Worm (Caenorhabditis elegans) whole organism, L3 larva: ENCODE measurements around the gene pals-24.
A peak's percentile ranks its signal among the peaks of the same experiment; 100 is the strongest.

Source experiments
- R02D3.7 ChIP-seq: fragments of 150-350 bp; optimal IDR thresholded peaks from 2 replicates; lab custom pipeline; 2014; ENCODE audit warnings: missing biosample characterization, missing genetic modification characterization
- ZK546.5 ChIP-seq: sonication (generic microtip); optimal IDR thresholded peaks from 2 replicates; lab custom pipeline; 2017; ENCODE audit warnings: missing biosample characterization, missing genetic modification characterization
- aly-2 ChIP-seq: fragments of 150-350 bp; optimal IDR thresholded peaks from 2 replicates; lab custom pipeline; 2014; ENCODE audit warnings: missing biosample characterization, missing genetic modification characterization
- ama-1 ChIP-seq: fragments of 150-350 bp; optimal IDR thresholded peaks from 2 replicates; lab custom pipeline; 2018
- ceh-16 ChIP-seq: sonication (generic microtip); optimal IDR thresholded peaks from 2 replicates; lab custom pipeline; 2017; ENCODE audit warnings: missing biosample characterization, missing genetic modification characterization
- ceh-28 ChIP-seq: fragments of 150-350 bp; optimal IDR thresholded peaks from 2 replicates; lab custom pipeline; 2014; ENCODE audit warnings: missing biosample characterization, missing genetic modification reagents, missing genetic modification characterization
- ceh-82 ChIP-seq: fragments of 150-350 bp; optimal IDR thresholded peaks from 2 replicates; lab custom pipeline; 2014; ENCODE audit warnings: missing biosample characterization, missing genetic modification characterization
- ceh-9 ChIP-seq: sonication (generic microtip); optimal IDR thresholded peaks from 2 replicates; lab custom pipeline; 2018; ENCODE audit warnings: missing biosample characterization, missing genetic modification characterization
- daf-12 ChIP-seq: fragments of 150-350 bp; optimal IDR thresholded peaks from 2 replicates; lab custom pipeline; 2014; ENCODE audit warnings: missing biosample characterization, missing genetic modification reagents, missing genetic modification characterization
- egl-27 ChIP-seq: sonication (generic microtip); optimal IDR thresholded peaks from 4 replicates; lab custom pipeline; 2017; ENCODE audit warnings: missing biosample characterization, missing genetic modification reagents, missing genetic modification characterization
- egl-5 ChIP-seq: fragments of 150-350 bp; optimal IDR thresholded peaks from 2 replicates; lab custom pipeline; 2017; ENCODE audit warnings: missing biosample characterization, missing genetic modification reagents, missing genetic modification characterization, inconsistent platforms
- elt-1 ChIP-seq: fragments of 150-350 bp; optimal IDR thresholded peaks from 2 replicates; lab custom pipeline; 2014; ENCODE audit warnings: missing biosample characterization, missing genetic modification characterization
- elt-2 ChIP-seq: sonication (generic microtip); optimal IDR thresholded peaks from 2 replicates; lab custom pipeline; 2016; ENCODE audit warnings: missing genetic modification reagents, mild to moderate bottlenecking, missing genetic modification characterization, missing compliant biosample characterization
- elt-3 ChIP-seq, 3 experiments: fragments of 150-350 bp in 1 of 3; sonication (generic microtip) in 2 of 3; optimal IDR thresholded peaks; 2 replicates in 2 of 3; 4 replicates in 1 of 3; lab custom pipeline; 2014 to 2017; ENCODE audit warnings: missing biosample characterization in 3 of 3, missing genetic modification characterization in 3 of 3
- eor-1 ChIP-seq, 2 experiments: fragments of 150-350 bp; optimal IDR thresholded peaks; 2 replicates each; lab custom pipeline; 2014 to 2018; ENCODE audit warnings: missing biosample characterization in 2 of 2, missing genetic modification characterization in 2 of 2
- fkh-10 ChIP-seq: sonication (generic microtip); optimal IDR thresholded peaks from 2 replicates; lab custom pipeline; 2017; ENCODE audit warnings: missing biosample characterization, missing genetic modification reagents, missing genetic modification characterization
- fkh-2 ChIP-seq: fragments of 150-350 bp; optimal IDR thresholded peaks from 2 replicates; lab custom pipeline; 2014; ENCODE audit warnings: missing biosample characterization, missing genetic modification reagents, missing genetic modification characterization
- fos-1 ChIP-seq: fragments of 150-350 bp; optimal IDR thresholded peaks from 2 replicates; lab custom pipeline; 2014; ENCODE audit warnings: missing biosample characterization, missing genetic modification characterization
- hmg-11 ChIP-seq: sonication (generic microtip); optimal IDR thresholded peaks from 2 replicates; lab custom pipeline; 2016; ENCODE audit warnings: missing genetic modification characterization, missing compliant biosample characterization
- jun-1 ChIP-seq: fragments of 150-350 bp; optimal IDR thresholded peaks from 2 replicates; lab custom pipeline; 2014; ENCODE audit warnings: missing biosample characterization, missing genetic modification reagents, missing genetic modification characterization
- lin-15B ChIP-seq: fragments of 150-350 bp; optimal IDR thresholded peaks from 2 replicates; lab custom pipeline; 2014; ENCODE audit warnings: missing biosample characterization, missing genetic modification characterization
- lin-39 ChIP-seq: fragments of 150-350 bp; optimal IDR thresholded peaks from 2 replicates; lab custom pipeline; 2018; ENCODE audit warnings: missing biosample characterization, missing genetic modification reagents, missing genetic modification characterization
- lsy-12 ChIP-seq: sonication (generic microtip); optimal IDR thresholded peaks from 2 replicates; lab custom pipeline; 2016; ENCODE audit warnings: mild to moderate bottlenecking, missing genetic modification characterization, missing compliant biosample characterization
- mdl-1 ChIP-seq: fragments of 150-350 bp; optimal IDR thresholded peaks from 2 replicates; lab custom pipeline; 2014; ENCODE audit warnings: missing biosample characterization, missing genetic modification characterization
- mml-1 ChIP-seq: fragments of 150-350 bp; sonication (generic microtip); optimal IDR thresholded peaks from 3 replicates; lab custom pipeline; 2014; ENCODE audit warnings: missing biosample characterization, missing genetic modification characterization
- nfya-1 ChIP-seq: sonication (generic microtip); optimal IDR thresholded peaks from 2 replicates; lab custom pipeline; 2017; ENCODE audit warnings: missing genetic modification characterization, mild to moderate bottlenecking, missing compliant biosample characterization, antibody characterized with exemption, moderate library complexity; ENCODE audit not compliant: insufficient read depth
- nhr-11 ChIP-seq: fragments of 150-350 bp; optimal IDR thresholded peaks from 2 replicates; lab custom pipeline; 2014; ENCODE audit warnings: missing biosample characterization, missing genetic modification characterization
- nhr-12 ChIP-seq: fragments of 150-350 bp; optimal IDR thresholded peaks from 2 replicates; lab custom pipeline; 2014; ENCODE audit warnings: missing biosample characterization, missing genetic modification characterization
- nhr-23 ChIP-seq: fragments of 150-350 bp; optimal IDR thresholded peaks from 2 replicates; lab custom pipeline; 2014; ENCODE audit warnings: missing biosample characterization, missing genetic modification reagents, missing genetic modification characterization
- nhr-237 ChIP-seq: fragments of 150-350 bp; optimal IDR thresholded peaks from 2 replicates; lab custom pipeline; 2014; ENCODE audit warnings: missing biosample characterization, missing genetic modification characterization
- nhr-25 ChIP-seq: sonication (generic microtip); optimal IDR thresholded peaks from 2 replicates; lab custom pipeline; 2017; ENCODE audit warnings: missing biosample characterization, missing genetic modification characterization
- nhr-28 ChIP-seq: fragments of 150-350 bp; optimal IDR thresholded peaks from 2 replicates; lab custom pipeline; 2014; ENCODE audit warnings: missing biosample characterization, missing genetic modification characterization
- nhr-43 ChIP-seq: sonication (generic microtip); optimal IDR thresholded peaks from 2 replicates; lab custom pipeline; 2016; ENCODE audit warnings: mild to moderate bottlenecking, missing genetic modification characterization, missing compliant biosample characterization; ENCODE audit not compliant: poor library complexity, severe bottlenecking
- nhr-67 ChIP-seq: fragments of 150-350 bp; optimal IDR thresholded peaks from 2 replicates; lab custom pipeline; 2014; ENCODE audit warnings: missing biosample characterization, missing genetic modification characterization
- nhr-76 ChIP-seq: fragments of 150-350 bp; sonication (generic microtip); optimal IDR thresholded peaks from 5 replicates; lab custom pipeline; 2014; ENCODE audit warnings: missing biosample characterization, missing genetic modification characterization
- nhr-77 ChIP-seq: fragments of 150-350 bp; optimal IDR thresholded peaks from 2 replicates; lab custom pipeline; 2014; ENCODE audit warnings: missing biosample characterization, missing genetic modification characterization
- pha-4 ChIP-seq: fragments of 150-350 bp; optimal IDR thresholded peaks from 2 replicates; lab custom pipeline; 2014; ENCODE audit warnings: missing biosample characterization, missing genetic modification reagents, missing genetic modification characterization
- pqm-1 ChIP-seq: fragments of 150-350 bp; optimal IDR thresholded peaks from 2 replicates; lab custom pipeline; 2017; ENCODE audit warnings: missing biosample characterization, missing genetic modification characterization, inconsistent platforms
- sea-2 ChIP-seq: fragments of 150-350 bp; sonication (generic microtip); optimal IDR thresholded peaks from 4 replicates; lab custom pipeline; 2014; ENCODE audit warnings: missing biosample characterization, missing genetic modification reagents, missing genetic modification characterization
- skn-1 ChIP-seq: fragments of 150-350 bp; optimal IDR thresholded peaks from 2 replicates; lab custom pipeline; 2014; ENCODE audit warnings: missing biosample characterization, missing genetic modification characterization
- tbx-2 ChIP-seq: sonication (generic microtip); optimal IDR thresholded peaks from 2 replicates; lab custom pipeline; 2016; ENCODE audit warnings: mild to moderate bottlenecking, missing genetic modification characterization, missing compliant biosample characterization
- unc-39 ChIP-seq: sonication (generic microtip); optimal IDR thresholded peaks from 4 replicates; lab custom pipeline; 2017; ENCODE audit warnings: missing biosample characterization, missing genetic modification characterization
- unc-62 ChIP-seq: fragments of 150-350 bp; sonication (generic microtip); optimal IDR thresholded peaks from 4 replicates; lab custom pipeline; 2014; ENCODE audit warnings: missing biosample characterization, missing genetic modification reagents, missing genetic modification characterization
- zag-1 ChIP-seq: fragments of 150-350 bp; optimal IDR thresholded peaks from 2 replicates; lab custom pipeline; 2014; ENCODE audit warnings: missing biosample characterization, missing genetic modification characterization
- ztf-11 ChIP-seq: fragments of 150-350 bp; optimal IDR thresholded peaks from 2 replicates; lab custom pipeline; 2014; ENCODE audit warnings: missing biosample characterization, missing genetic modification characterization
- ztf-4 ChIP-seq: fragments of 150-350 bp; optimal IDR thresholded peaks from 2 replicates; lab custom pipeline; 2014; ENCODE audit warnings: missing biosample characterization, missing genetic modification characterization

pals-24 gene

DNA sequence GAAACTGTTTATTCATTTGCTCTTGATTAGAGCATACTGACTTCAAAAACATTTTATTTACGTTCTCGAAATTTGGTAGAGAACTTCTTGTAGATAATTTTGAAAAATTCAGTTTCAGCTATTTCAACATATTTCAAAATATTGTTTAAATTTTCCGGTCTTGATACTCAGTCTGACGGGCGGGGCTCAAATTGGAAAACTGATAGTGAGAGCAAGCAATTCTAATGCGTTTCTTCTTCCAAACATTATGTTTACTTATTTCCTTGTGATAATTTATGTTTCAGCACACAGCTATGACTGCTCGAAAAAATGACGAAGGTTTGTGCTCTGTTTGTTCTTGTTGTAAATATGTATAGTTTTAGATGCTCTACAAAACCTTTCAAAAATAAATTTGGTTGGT, at the start of gene pals-24:
Gene pals-24, plus strand, starts transcription at position 237 of the 400 bp plus-strand sequence.
- TF ChIP-seq pha-4 (peak; percentile 58), elt-3 (tag; optimal IDR thresholded peaks at IDR 0.05; lab: Kevin White, UChicago) (no peak), jun-1 (peak; percentile 46), elt-2 (peak; percentile 84), ceh-9 (tag; lab: Kevin White, UChicago) (no peak), ztf-11 (tag; lab: Kevin White, UChicago) (no peak), ama-1 (no peak), pqm-1 (peak; percentile 87), nhr-28 (tag; lab: Kevin White, UChicago) (no peak)

DNA sequence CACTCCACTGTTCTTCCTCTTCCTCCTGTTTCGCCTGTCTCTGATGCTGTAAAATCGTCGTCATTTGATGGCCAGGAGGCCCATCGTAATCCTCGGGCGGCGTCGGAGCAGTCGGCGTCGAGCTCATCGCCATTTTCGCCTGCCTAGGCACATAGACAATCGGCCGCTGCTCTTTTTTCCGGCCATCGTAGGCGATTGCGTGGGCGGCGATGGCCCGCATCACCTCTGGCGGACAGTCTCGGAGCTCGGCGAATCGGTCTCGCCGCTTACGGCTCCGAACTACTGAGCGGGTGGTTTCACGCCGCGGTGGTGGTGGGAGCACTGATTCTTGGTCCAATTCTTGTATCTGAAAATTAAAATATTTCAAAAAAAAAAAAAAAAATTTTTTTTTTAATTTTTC, 48.2 kb upstream of the pals-24 start:
- TF ChIP-seq jun-1 (no peak), nhr-12 (tag; lab: Kevin White, UChicago) (no peak), sea-2 (no peak), egl-5 (tag; lab: Kevin White, UChicago) (no peak), R02D3.7 (no peak), hmg-11 (tag; lab: Kevin White, UChicago) (no peak), nhr-23 (tag; lab: Kevin White, UChicago) (no peak), nhr-11 (tag; lab: Kevin White, UChicago) (no peak), ama-1 (no peak), nhr-28 (tag; lab: Kevin White, UChicago) (no peak)

DNA sequence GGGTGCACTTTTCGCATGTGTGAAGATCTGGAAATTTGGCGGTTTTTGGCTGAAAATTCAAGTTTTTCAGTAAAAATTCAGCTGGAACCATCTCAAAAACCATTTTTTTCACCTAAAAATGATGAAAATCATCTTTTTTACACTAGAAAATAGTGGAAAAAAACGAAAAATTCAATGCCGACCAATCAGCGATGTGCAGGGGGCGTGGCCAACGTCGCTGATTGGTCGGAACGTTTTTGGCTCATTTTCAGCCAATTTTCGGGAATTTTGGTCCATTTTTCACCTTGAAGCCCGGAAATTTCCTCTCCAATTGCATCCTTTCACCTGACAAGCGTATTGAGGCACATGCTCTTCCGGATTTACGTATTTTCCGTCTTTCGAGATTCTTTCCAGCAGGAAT, 35.9 kb upstream of the pals-24 start:
- TF ChIP-seq eor-1 (tag; optimal IDR thresholded peaks at IDR 0.05; lab: Kevin White, UChicago) (no peak), nfya-1 (tag; lab: Kevin White, UChicago) (peak; percentile 93)
- TF ChIP-seq, all 47 proteins: peak for 1

DNA sequence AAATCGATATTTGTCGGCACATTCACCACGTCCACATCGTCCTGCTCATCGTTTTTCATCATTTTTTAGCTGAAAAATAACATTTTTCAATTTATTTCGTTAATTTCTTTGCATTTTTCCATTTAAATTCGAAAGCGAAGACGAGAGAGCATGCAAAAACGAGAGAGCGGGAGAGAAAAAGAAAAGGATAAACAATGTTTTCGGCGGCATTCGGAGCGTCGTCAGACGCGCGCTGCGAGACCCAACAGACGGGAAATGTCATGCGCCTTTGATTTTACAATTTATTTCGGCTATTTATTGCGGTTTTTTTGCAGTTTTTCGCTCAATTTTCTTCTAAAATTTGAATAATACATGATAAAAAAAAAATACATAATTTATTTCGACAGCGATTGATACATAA, 33.9 kb upstream of the pals-24 start, which contains the start of gene attf-3:
Gene attf-3, minus strand, starts transcription at position 69 of the 400 bp plus-strand sequence.
- TF ChIP-seq nhr-237 (no peak), egl-27 (tag; lab: Kevin White, UChicago) (no peak), elt-1 (no peak), mml-1 (tag; lab: Kevin White, UChicago) (no peak), nhr-28 (tag; lab: Kevin White, UChicago) (no peak), nhr-77 (tag; lab: Kevin White, UChicago) (no peak), fkh-10 (GFP tag; lab: Kevin White, UChicago) (peak; percentile 21), ZK546.5 (tag; lab: Kevin White, UChicago) (no peak), lin-39 (peak; percentile 66), aly-2 (no peak), mdl-1 (no peak), ama-1 (no peak), nhr-67 (no peak), R02D3.7 (peak; percentile 64), nhr-11 (tag; lab: Kevin White, UChicago) (no peak), ztf-4 (tag; lab: Kevin White, UChicago) (no peak), eor-1 (tag; optimal IDR thresholded peaks at IDR 0.05; lab: Kevin White, UChicago) (no peak), unc-39 (tag; lab: Kevin White, UChicago) (no peak), lsy-12 (tag; lab: Kevin White, UChicago) (no peak), egl-5 (tag; lab: Kevin White, UChicago) (peak; percentile 39), hmg-11 (tag; lab: Kevin White, UChicago) (peak; percentile 87), nhr-25 (tag; lab: Kevin White, UChicago) (peak; percentile 17), zag-1 (tag; lab: Kevin White, UChicago) (no peak), elt-2 (peak; percentile 23), nfya-1 (tag; lab: Kevin White, UChicago) (peak; percentile 82), nhr-76 (tag; lab: Kevin White, UChicago) (no peak), ceh-16 (tag; lab: Kevin White, UChicago) (no peak), ceh-82 (tag; lab: Kevin White, UChicago) (no peak), elt-3 (tag; optimal IDR thresholded peaks at IDR 0.05; lab: Kevin White, UChicago) (no peak), pha-4 (peak; percentile 82), ceh-28 (tag; lab: Kevin White, UChicago) (peak; percentile 21), sea-2 (no peak), skn-1 (tag; lab: Kevin White, UChicago) (no peak), tbx-2 (tag; lab: Kevin White, UChicago) (no peak), nhr-43 (tag; lab: Kevin White, UChicago) (no peak), ztf-11 (tag; lab: Kevin White, UChicago) (no peak), fkh-2 (tag; lab: Kevin White, UChicago) (peak; percentile 44), nhr-23 (tag; lab: Kevin White, UChicago) (peak; percentile 66), pqm-1 (peak; percentile 43), fos-1 (tag; lab: Kevin White, UChicago) (no peak), nhr-12 (tag; lab: Kevin White, UChicago) (no peak), unc-62 (no peak), daf-12 (no peak), lin-15B (tag; lab: Kevin White, UChicago) (peak; percentile 83)
